Fruit fly (Drosophila melanogaster) whole organism, embryonic: ENCODE measurements around the gene Dhc62B.

ENCODE experiments used
- ATbp ChIP-seq: fragments of 200-800 bp; sonication (Bioruptor generic); optimal IDR thresholded peaks from 2 replicates; lab custom pipeline; 2017; ENCODE audit warnings: missing biosample characterization, mild to moderate bottlenecking, missing genetic modification characterization, missing genetic modification reagents
- Blimp-1 ChIP-seq: fragments of 200-800 bp; sonication (Bioruptor generic); optimal IDR thresholded peaks from 3 replicates; lab custom pipeline; 2018; ENCODE audit warnings: missing biosample characterization, missing genetic modification characterization, mild to moderate bottlenecking, moderate library complexity, missing genetic modification reagents
- CG1024 ChIP-seq: fragments of 200-800 bp; sonication (Bioruptor generic); IDR thresholded peaks from 2 replicates; pipeline ENCODE4 v1.3.6; 2022; ENCODE audit warnings: missing biosample characterization, missing genetic modification characterization
- CG10321 ChIP-seq: fragments of 200-800 bp; sonication (Bioruptor generic); IDR thresholded peaks from 2 replicates; pipeline ENCODE4 v1.3.6; 2022; ENCODE audit warnings: missing biosample characterization, missing genetic modification characterization
- CG11085 ChIP-seq: fragments of 200-800 bp; sonication (Bioruptor generic); IDR thresholded peaks from 2 replicates; pipeline ENCODE4 v1.3.6; 2022; ENCODE audit warnings: missing biosample characterization, missing genetic modification characterization
- CG12104 ChIP-seq: fragments of 200-800 bp; sonication (Bioruptor generic); optimal IDR thresholded peaks from 3 replicates; lab custom pipeline; 2016; ENCODE audit warnings: missing biosample characterization, missing genetic modification characterization
- CG13424 ChIP-seq: fragments of 200-800 bp; sonication (Bioruptor generic); optimal IDR thresholded peaks from 2 replicates; lab custom pipeline; 2019; ENCODE audit warnings: missing biosample characterization, mild to moderate bottlenecking, missing genetic modification characterization, moderate library complexity
- CG15514 ChIP-seq: fragments of 200-800 bp; sonication (Bioruptor generic); optimal IDR thresholded peaks from 3 replicates; lab custom pipeline; 2017; ENCODE audit warnings: missing biosample characterization, missing genetic modification characterization, mild to moderate bottlenecking, moderate library complexity, missing genetic modification reagents
- CG17328 ChIP-seq: fragments of 200-800 bp; sonication (Bioruptor generic); IDR thresholded peaks from 2 replicates; pipeline ENCODE4 v1.3.6; 2022; ENCODE audit warnings: missing biosample characterization, missing genetic modification characterization
- CG18011 ChIP-seq: fragments of 200-800 bp; sonication (Bioruptor generic); optimal IDR thresholded peaks from 2 replicates; lab custom pipeline; 2017; ENCODE audit warnings: missing biosample characterization, missing genetic modification characterization, mild to moderate bottlenecking, moderate library complexity, missing genotype
- CG2116 ChIP-seq: fragments of 200-800 bp; sonication (Bioruptor generic); optimal IDR thresholded peaks from 3 replicates; lab custom pipeline; 2018; ENCODE audit warnings: missing biosample characterization, mild to moderate bottlenecking, missing genetic modification characterization
- CG33557 ChIP-seq: fragments of 200-800 bp; sonication (Bioruptor generic); optimal IDR thresholded peaks from 2 replicates; lab custom pipeline; 2019; ENCODE audit warnings: missing biosample characterization, mild to moderate bottlenecking, missing genetic modification characterization, moderate library complexity
- CG4404 ChIP-seq: fragments of 200-800 bp; sonication (Bioruptor generic); IDR thresholded peaks from 2 replicates; pipeline ENCODE4 v1.3.6; 2022; ENCODE audit warnings: missing biosample characterization, missing genetic modification characterization
- CG4820 ChIP-seq: fragments of 200-800 bp; sonication (Bioruptor generic); optimal IDR thresholded peaks from 3 replicates; lab custom pipeline; 2016; ENCODE audit warnings: missing biosample characterization, missing genetic modification characterization
- CG5180 ChIP-seq: fragments of 200-800 bp; sonication (Bioruptor generic); optimal IDR thresholded peaks from 3 replicates; lab custom pipeline; 2017; ENCODE audit warnings: missing biosample characterization, missing genetic modification characterization, mild to moderate bottlenecking, moderate library complexity, missing genetic modification reagents
- CG7271 ChIP-seq: fragments of 200-800 bp; sonication (Bioruptor generic); optimal IDR thresholded peaks from 2 replicates; lab custom pipeline; 2018; ENCODE audit warnings: missing biosample characterization, mild to moderate bottlenecking, missing genetic modification characterization, moderate library complexity
- CG7987 ChIP-seq: fragments of 200-800 bp; sonication (Bioruptor generic); optimal IDR thresholded peaks from 2 replicates; lab custom pipeline; 2018; ENCODE audit warnings: missing biosample characterization, mild to moderate bottlenecking, missing genetic modification characterization, moderate library complexity
- CG8089 ChIP-seq: fragments of 200-800 bp; sonication (Bioruptor generic); optimal IDR thresholded peaks from 3 replicates; lab custom pipeline; 2016; ENCODE audit warnings: missing biosample characterization, missing genetic modification characterization
- CTCF ChIP-seq: fragments of 200-800 bp; sonication (Bioruptor generic); optimal IDR thresholded peaks from 2 replicates; lab custom pipeline; 2017; ENCODE audit warnings: missing biosample characterization, mild to moderate bottlenecking, missing genetic modification characterization, moderate library complexity
- E2f1 ChIP-seq: fragments of 200-800 bp; sonication (Bioruptor generic); IDR thresholded peaks from 2 replicates; pipeline ENCODE4 v1.3.6; 2022; ENCODE audit warnings: missing biosample characterization, missing genetic modification characterization
- HLH4C ChIP-seq: fragments of 200-800 bp; sonication (Bioruptor generic); IDR thresholded peaks from 3 replicates; pipeline ENCODE4 v1.3.6; 2022; ENCODE audit warnings: missing biosample characterization, missing genetic modification characterization; ENCODE audit not compliant: partially characterized antibody
- Max ChIP-seq: fragments of 200-800 bp; sonication (Bioruptor generic); optimal IDR thresholded peaks from 2 replicates; lab custom pipeline; 2016; ENCODE audit warnings: missing biosample characterization, mild to moderate bottlenecking, missing genetic modification characterization
- NC2β ChIP-seq: fragments of 200-800 bp; sonication (Bioruptor generic); optimal IDR thresholded peaks from 2 replicates; lab custom pipeline; 2016; ENCODE audit warnings: missing biosample characterization, missing genetic modification characterization
- Opbp ChIP-seq: fragments of 200-800 bp; sonication (Bioruptor generic); IDR thresholded peaks from 3 replicates; pipeline ENCODE4 v1.3.6; 2022; ENCODE audit warnings: missing biosample characterization, missing genetic modification characterization; ENCODE audit not compliant: partially characterized antibody
- Sox100B ChIP-seq: fragments of 200-800 bp; sonication (Bioruptor generic); optimal IDR thresholded peaks from 3 replicates; lab custom pipeline; 2018; ENCODE audit warnings: missing biosample characterization, mild to moderate bottlenecking, missing genetic modification characterization
- Xbp1 ChIP-seq: fragments of 200-800 bp; sonication (Bioruptor generic); optimal IDR thresholded peaks from 3 replicates; lab custom pipeline; 2016; ENCODE audit warnings: missing biosample characterization, mild to moderate bottlenecking, missing genetic modification characterization
- abd-A ChIP-seq: fragments of 200-800 bp; sonication (Bioruptor generic); optimal IDR thresholded peaks from 3 replicates; lab custom pipeline; 2019; ENCODE audit warnings: missing biosample characterization, mild to moderate bottlenecking, missing genetic modification characterization, moderate library complexity
- ase ChIP-seq: fragments of 200-800 bp; sonication (Bioruptor generic); IDR thresholded peaks from 3 replicates; pipeline ENCODE4 v1.3.6; 2022; ENCODE audit warnings: missing biosample characterization, missing genetic modification characterization
- bigmax ChIP-seq: fragments of 200-800 bp; sonication (Bioruptor generic); optimal IDR thresholded peaks from 2 replicates; lab custom pipeline; 2018; ENCODE audit warnings: missing biosample characterization, mild to moderate bottlenecking, missing genetic modification characterization
- bsh ChIP-seq, 2 experiments: fragments of 200-800 bp; sonication (Bioruptor generic); optimal IDR thresholded peaks; 2 replicates each; lab custom pipeline; 2017 to 2018; ENCODE audit warnings: mild to moderate bottlenecking in 2 of 2, missing biosample characterization in 2 of 2, missing genetic modification characterization in 2 of 2, moderate library complexity in 1 of 2
- dmrt99B ChIP-seq: fragments of 200-800 bp; sonication (Bioruptor generic); optimal IDR thresholded peaks from 2 replicates; lab custom pipeline; 2018; ENCODE audit warnings: missing biosample characterization, mild to moderate bottlenecking, missing genetic modification characterization, moderate library complexity
- emc ChIP-seq: fragments of 200-800 bp; sonication (Bioruptor generic); optimal IDR thresholded peaks from 2 replicates; lab custom pipeline; 2016; ENCODE audit warnings: missing biosample characterization, missing genetic modification characterization
- esg ChIP-seq: fragments of 200-800 bp; sonication (Bioruptor generic); conservative IDR thresholded peaks from 2 replicates; pipeline ENCODE4 v1.3.6; 2022; ENCODE audit warnings: missing biosample characterization, missing genetic modification characterization
- eve ChIP-seq, 2 experiments: fragments of >200 bp; optimal IDR thresholded peaks; 2 replicates each; lab custom pipeline; 2017; ENCODE audit warnings: missing biosample characterization in 2 of 2, missing genetic modification characterization in 2 of 2
- fd102C ChIP-seq: fragments of 200-800 bp; sonication (Bioruptor generic); optimal IDR thresholded peaks from 2 replicates; lab custom pipeline; 2018; ENCODE audit warnings: missing biosample characterization, mild to moderate bottlenecking, missing genetic modification characterization, moderate library complexity
- gfzf ChIP-seq: fragments of 200-800 bp; sonication (Bioruptor generic); optimal IDR thresholded peaks from 2 replicates; lab custom pipeline; 2016; ENCODE audit warnings: missing biosample characterization, mild to moderate bottlenecking, missing genetic modification characterization, moderate library complexity
- grau ChIP-seq: fragments of 200-800 bp; optimal IDR thresholded peaks from 3 replicates; lab custom pipeline; 2019; ENCODE audit warnings: missing biosample characterization, mild to moderate bottlenecking, missing genetic modification characterization, moderate library complexity
- ham ChIP-seq: fragments of 200-800 bp; sonication (Bioruptor generic); IDR thresholded peaks from 2 replicates; pipeline ENCODE4 v1.3.6; 2022; ENCODE audit warnings: missing biosample characterization, missing genetic modification characterization
- her ChIP-seq: fragments of 200-800 bp; sonication (Bioruptor generic); optimal IDR thresholded peaks from 2 replicates; lab custom pipeline; 2016; ENCODE audit warnings: missing biosample characterization, missing genetic modification characterization
- hkb ChIP-seq, 2 experiments: fragments of 200-800 bp in 1 of 2; fragments of >200 bp in 1 of 2; sonication (Bioruptor generic) in 1 of 2; IDR thresholded peaks in 1 of 2; optimal IDR thresholded peaks in 1 of 2; 2 replicates each; pipeline versions ENCODE4 v1.3.6 to Lab custom; 2017 to 2022; ENCODE audit warnings: missing biosample characterization in 1 of 2, missing genetic modification characterization in 1 of 2
- ind ChIP-seq: fragments of 200-800 bp; sonication (Bioruptor generic); optimal IDR thresholded peaks from 3 replicates; lab custom pipeline; 2016; ENCODE audit warnings: missing biosample characterization, missing genetic modification characterization
- ken ChIP-seq: fragments of 200-800 bp; sonication (Bioruptor generic); IDR thresholded peaks from 3 replicates; pipeline ENCODE4 v1.3.6; 2022; ENCODE audit warnings: missing biosample characterization, missing genetic modification characterization
- knrl ChIP-seq: fragments of 200-800 bp; sonication (Bioruptor generic); IDR thresholded peaks from 3 replicates; pipeline ENCODE4 v1.3.6; 2022; ENCODE audit warnings: missing biosample characterization, missing genetic modification characterization; ENCODE audit not compliant: partially characterized antibody
- mirr ChIP-seq: fragments of 200-800 bp; sonication (Bioruptor generic); optimal IDR thresholded peaks from 3 replicates; lab custom pipeline; 2018; ENCODE audit warnings: missing biosample characterization, mild to moderate bottlenecking, missing genetic modification characterization
- nom ChIP-seq: fragments of 200-800 bp; sonication (Bioruptor generic); optimal IDR thresholded peaks from 2 replicates; lab custom pipeline; 2017; ENCODE audit warnings: missing biosample characterization, missing genetic modification characterization, mild to moderate bottlenecking, moderate library complexity, missing genetic modification reagents
- pum ChIP-seq: fragments of 200-800 bp; sonication (Bioruptor generic); optimal IDR thresholded peaks from 2 replicates; lab custom pipeline; 2016; ENCODE audit warnings: missing biosample characterization, missing genetic modification characterization
- sima ChIP-seq: fragments of 200-800 bp; sonication (Bioruptor generic); optimal IDR thresholded peaks from 2 replicates; lab custom pipeline; 2016; ENCODE audit warnings: missing biosample characterization, missing genetic modification characterization
- tin ChIP-seq: fragments of 200-800 bp; sonication (Bioruptor generic); optimal IDR thresholded peaks from 3 replicates; lab custom pipeline; 2016; ENCODE audit warnings: missing biosample characterization, missing genetic modification characterization
- tll ChIP-seq, 2 experiments: fragments of 200-800 bp in 1 of 2; fragments of >200 bp in 1 of 2; sonication (Bioruptor generic) in 1 of 2; optimal IDR thresholded peaks; 2 replicates each; lab custom pipeline; 2017 to 2019; ENCODE audit warnings: missing biosample characterization in 2 of 2, missing genetic modification characterization in 2 of 2, mild to moderate bottlenecking in 1 of 2, moderate library complexity in 1 of 2

Gene Dhc62B

dm6 chr3L:1808631-1809030 lies 37.1 kb upstream of the Dhc62B start (continued):
- peak; percentile 81 for TF ChIP-seq CG7987 (GFP tag; lab: Kevin White, UChicago)
- no peak for TF ChIP-seq HLH4C (GFP tag; lab: Robert Waterston, UW)
- peak; percentile 74 for TF ChIP-seq mirr (GFP tag; lab: Kevin White, UChicago)
- TF ChIP-seq CG4404 (GFP tag; lab: Robert Waterston, UW): peak; percentile 81
- peak; percentile 70 for TF ChIP-seq NC2β
- peak; percentile 14 for TF ChIP-seq gfzf (GFP tag; lab: Kevin White, UChicago)
- TF ChIP-seq emc (GFP tag; lab: Kevin White, UChicago): peak; percentile 52
- TF ChIP-seq sima (GFP tag; lab: Kevin White, UChicago): peak; percentile 68
- TF ChIP-seq pum (GFP tag; lab: Kevin White, UChicago): peak; percentile 86
- peak; percentile 84 for TF ChIP-seq ken (GFP tag; lab: Robert Waterston, UW)
- TF ChIP-seq CG2116 (GFP tag; lab: Kevin White, UChicago): peak; percentile 49
- TF ChIP-seq Blimp-1: peak; percentile 83
- peak; percentile 70 for TF ChIP-seq CG10321 (GFP tag; lab: Robert Waterston, UW)
- TF ChIP-seq eve (GFP tag; optimal IDR thresholded peaks at IDR 0.05; lab: Kevin White, UChicago): no peak
- TF ChIP-seq CG33557 (GFP tag; lab: Kevin White, UChicago): peak; percentile 31
- no peak for TF ChIP-seq Sox100B (GFP tag; lab: Kevin White, UChicago)
- peak; percentile 91 for TF ChIP-seq Xbp1 (GFP tag; lab: Kevin White, UChicago)
- TF ChIP-seq tin (GFP tag; lab: Kevin White, UChicago): peak; percentile 88
- peak; percentile 92 for TF ChIP-seq dmrt99B (tag; lab: Kevin White, UChicago)
- peak; percentile 88 for TF ChIP-seq grau
- TF ChIP-seq hkb (optimal IDR thresholded peaks at IDR 0.05; lab: Kevin White, UChicago): no peak
- TF ChIP-seq hkb (GFP tag; IDR thresholded peaks at IDR 0.05; lab: Robert Waterston, UW): peak; percentile 93
- peak; percentile 76 for TF ChIP-seq CG5180 (GFP tag; lab: Kevin White, UChicago)
- TF ChIP-seq ase (GFP tag; lab: Robert Waterston, UW): peak; percentile 86; the same call in 2 of the 3 replicates
- no peak for TF ChIP-seq knrl
- peak; percentile 66 for TF ChIP-seq nom (GFP tag; lab: Kevin White, UChicago)
- peak; percentile 2 for TF ChIP-seq bigmax (GFP tag; lab: Kevin White, UChicago)
- TF ChIP-seq CG15514 (GFP tag; lab: Kevin White, UChicago): peak; percentile 82
- TF ChIP-seq esg (GFP tag; lab: Robert Waterston, UW): peak; percentile 94
- TF ChIP-seq Opbp: no peak
- peak; percentile 64 for TF ChIP-seq CG12104 (GFP tag; lab: Kevin White, UChicago)
- TF ChIP-seq CG7271 (tag; lab: Kevin White, UChicago): no peak
- TF ChIP-seq tll (GFP tag; optimal IDR thresholded peaks at IDR 0.05; lab: Kevin White, UChicago): no peak
- peak; percentile 86 for TF ChIP-seq CG1024
- TF ChIP-seq CG11085 (GFP tag; lab: Robert Waterston, UW): peak; percentile 86
- peak; percentile 84 for TF ChIP-seq CG8089 (GFP tag; lab: Kevin White, UChicago)
- peak; percentile 91 for TF ChIP-seq E2f1 (GFP tag; lab: Robert Waterston, UW)
- TF ChIP-seq CG13424 (tag; lab: Kevin White, UChicago): peak; percentile 88
- peak; percentile 75 for TF ChIP-seq Max
- TF ChIP-seq bsh (GFP tag; optimal IDR thresholded peaks at IDR 0.05; lab: Kevin White, UChicago): peak; percentile 59 to 86
- peak; percentile 91 for TF ChIP-seq CG17328 (GFP tag; lab: Robert Waterston, UW)
- peak; percentile 91 for TF ChIP-seq ind (GFP tag; lab: Kevin White, UChicago)
- peak; percentile 83 for TF ChIP-seq ATbp (GFP tag; lab: Kevin White, UChicago)
- TF ChIP-seq fd102C: peak; percentile 33
- peak; percentile 71 for TF ChIP-seq ham
- peak; percentile 85 for TF ChIP-seq CG4820 (GFP tag; lab: Kevin White, UChicago)
- TF ChIP-seq CTCF (GFP tag; lab: Kevin White, UChicago): peak; percentile 46
- peak; percentile 55 for TF ChIP-seq CG18011
- TF ChIP-seq abd-A (tag; lab: Kevin White, UChicago): peak; percentile 89
- TF ChIP-seq her (GFP tag; lab: Kevin White, UChicago): peak; percentile 93
